Fruit fly (Drosophila melanogaster) whole organism, embryonic: ENCODE measurements around the gene Nprl3.

Source experiments
- Bdp1 ChIP-seq: fragments of 200-800 bp; sonication (Bioruptor generic); optimal IDR thresholded peaks from 3 replicates; lab custom pipeline; 2016; ENCODE audit warnings: missing biosample characterization, missing genetic modification characterization
- Blimp-1 ChIP-seq: fragments of 200-800 bp; sonication (Bioruptor generic); optimal IDR thresholded peaks from 3 replicates; lab custom pipeline; 2018; ENCODE audit warnings: missing biosample characterization, missing genetic modification characterization, mild to moderate bottlenecking, moderate library complexity, missing genetic modification reagents
- CG1024 ChIP-seq: fragments of 200-800 bp; sonication (Bioruptor generic); IDR thresholded peaks from 2 replicates; pipeline ENCODE4 v1.3.6; 2022; ENCODE audit warnings: missing biosample characterization, missing genetic modification characterization
- CG10366 ChIP-seq: fragments of 200-800 bp; sonication (Bioruptor generic); IDR thresholded peaks from 2 replicates; pipeline ENCODE4 v1.3.6; 2022; ENCODE audit warnings: missing biosample characterization, missing genetic modification characterization
- CG10543 ChIP-seq: fragments of 200-800 bp; sonication (Bioruptor generic); optimal IDR thresholded peaks from 3 replicates; lab custom pipeline; 2017; ENCODE audit warnings: missing biosample characterization, mild to moderate bottlenecking, missing genetic modification characterization, moderate library complexity
- CG11247 ChIP-seq: fragments of 200-800 bp; sonication (Bioruptor generic); IDR thresholded peaks from 2 replicates; pipeline ENCODE4 v1.3.6; 2022; ENCODE audit warnings: missing biosample characterization, missing genetic modification characterization
- CG11456 ChIP-seq: fragments of 200-800 bp; sonication (Bioruptor generic); IDR thresholded peaks from 3 replicates; pipeline ENCODE4 v1.3.6; 2022; ENCODE audit warnings: missing biosample characterization, missing genetic modification characterization
- CG12659 ChIP-seq: fragments of 200-800 bp; sonication (Bioruptor generic); optimal IDR thresholded peaks from 3 replicates; lab custom pipeline; 2017; ENCODE audit warnings: mild to moderate bottlenecking, missing biosample characterization, missing genetic modification reagents, missing genetic modification characterization
- CG13624 ChIP-seq: fragments of 200-800 bp; sonication (Bioruptor generic); optimal IDR thresholded peaks from 2 replicates; lab custom pipeline; 2016; ENCODE audit warnings: missing biosample characterization, missing genetic modification characterization
- CG13775 ChIP-seq: fragments of 200-800 bp; sonication (Bioruptor generic); optimal IDR thresholded peaks from 3 replicates; lab custom pipeline; 2017; ENCODE audit warnings: missing biosample characterization, mild to moderate bottlenecking, missing genetic modification characterization
- CG14710 ChIP-seq: fragments of 200-800 bp; sonication (Bioruptor generic); optimal IDR thresholded peaks from 3 replicates; lab custom pipeline; 2019; ENCODE audit warnings: missing biosample characterization, mild to moderate bottlenecking, missing genetic modification characterization, moderate library complexity
- CG15011 ChIP-seq: fragments of 200-800 bp; sonication (Bioruptor generic); optimal IDR thresholded peaks from 3 replicates; lab custom pipeline; 2018; ENCODE audit warnings: missing biosample characterization, mild to moderate bottlenecking, missing genetic modification characterization
- CG1832 ChIP-seq: fragments of 200-800 bp; sonication (Bioruptor generic); optimal IDR thresholded peaks from 2 replicates; lab custom pipeline; 2017; ENCODE audit warnings: missing biosample characterization, mild to moderate bottlenecking, missing genetic modification characterization, inconsistent platforms
- CG30020 ChIP-seq: fragments of 200-800 bp; optimal IDR thresholded peaks from 2 replicates; lab custom pipeline; 2019; ENCODE audit warnings: missing biosample characterization, mild to moderate bottlenecking, missing genetic modification characterization, moderate library complexity
- CG31365 ChIP-seq: fragments of 200-800 bp; sonication (Bioruptor generic); optimal IDR thresholded peaks from 2 replicates; lab custom pipeline; 2018; ENCODE audit warnings: missing biosample characterization, mild to moderate bottlenecking, missing genetic modification characterization
- CG33213 ChIP-seq: fragments of 200-800 bp; sonication (Bioruptor generic); optimal IDR thresholded peaks from 3 replicates; lab custom pipeline; 2016; ENCODE audit warnings: missing biosample characterization, missing genetic modification characterization
- CG34422 ChIP-seq: fragments of 200-800 bp; sonication (Bioruptor generic); IDR thresholded peaks from 3 replicates; pipeline ENCODE4 v1.3.6; 2022; ENCODE audit warnings: missing biosample characterization, missing genetic modification characterization
- CG5180 ChIP-seq: fragments of 200-800 bp; sonication (Bioruptor generic); optimal IDR thresholded peaks from 3 replicates; lab custom pipeline; 2017; ENCODE audit warnings: missing biosample characterization, missing genetic modification characterization, mild to moderate bottlenecking, moderate library complexity, missing genetic modification reagents
- CG6254 ChIP-seq: fragments of 200-800 bp; sonication (Bioruptor generic); optimal IDR thresholded peaks from 3 replicates; lab custom pipeline; 2017; ENCODE audit warnings: mild to moderate bottlenecking, missing biosample characterization, missing genetic modification reagents, missing genetic modification characterization
- CG6854 ChIP-seq: fragments of 200-800 bp; sonication (Bioruptor generic); optimal IDR thresholded peaks from 3 replicates; lab custom pipeline; 2017; ENCODE audit warnings: missing biosample characterization, mild to moderate bottlenecking, missing genetic modification characterization
- CG8478 ChIP-seq: fragments of >200 bp; optimal IDR thresholded peaks from 2 replicates; lab custom pipeline; 2018
- Dbx ChIP-seq: fragments of 200-800 bp; sonication (Bioruptor generic); IDR thresholded peaks from 3 replicates; pipeline ENCODE4 v1.3.6; 2022; ENCODE audit warnings: missing biosample characterization, missing genetic modification characterization
- Deaf1 ChIP-seq: fragments of 200-800 bp; optimal IDR thresholded peaks from 3 replicates; lab custom pipeline; 2019; ENCODE audit warnings: missing biosample characterization, mild to moderate bottlenecking, missing genetic modification characterization, moderate library complexity
- Elba2 ChIP-seq: fragments of 200-800 bp; sonication (Bioruptor generic); optimal IDR thresholded peaks from 3 replicates; lab custom pipeline; 2016; ENCODE audit warnings: missing biosample characterization, missing genetic modification characterization
- GATAe ChIP-seq: fragments of 200-800 bp; sonication (Bioruptor generic); conservative IDR thresholded peaks from 2 replicates; pipeline ENCODE4 v1.3.6; 2022; ENCODE audit warnings: missing biosample characterization, missing genetic modification characterization
- Hmr ChIP-seq: fragments of 200-800 bp; sonication (Bioruptor generic); optimal IDR thresholded peaks from 3 replicates; lab custom pipeline; 2017; ENCODE audit warnings: mild to moderate bottlenecking, missing biosample characterization, missing genetic modification reagents, missing genetic modification characterization
- MESR4 ChIP-seq: fragments of 200-800 bp; sonication (Bioruptor generic); optimal IDR thresholded peaks from 2 replicates; lab custom pipeline; 2018; ENCODE audit warnings: missing biosample characterization, mild to moderate bottlenecking, missing genetic modification characterization, moderate library complexity
- NC2β ChIP-seq: fragments of 200-800 bp; sonication (Bioruptor generic); optimal IDR thresholded peaks from 2 replicates; lab custom pipeline; 2016; ENCODE audit warnings: missing biosample characterization, missing genetic modification characterization
- Sry-β ChIP-seq: fragments of 200-800 bp; sonication (Bioruptor generic); optimal IDR thresholded peaks from 2 replicates; lab custom pipeline; 2018; ENCODE audit warnings: missing biosample characterization, mild to moderate bottlenecking, missing genetic modification characterization, moderate library complexity
- Sry-δ ChIP-seq: fragments of 200-800 bp; sonication (Bioruptor generic); optimal IDR thresholded peaks from 2 replicates; lab custom pipeline; 2016; ENCODE audit warnings: missing biosample characterization, missing genetic modification characterization
- Xbp1 ChIP-seq: fragments of 200-800 bp; sonication (Bioruptor generic); optimal IDR thresholded peaks from 3 replicates; lab custom pipeline; 2016; ENCODE audit warnings: missing biosample characterization, mild to moderate bottlenecking, missing genetic modification characterization
- amos ChIP-seq: fragments of 200-800 bp; sonication (Bioruptor generic); IDR thresholded peaks from 2 replicates; pipeline ENCODE4 v1.3.6; 2022; ENCODE audit warnings: missing biosample characterization, missing genetic modification characterization; ENCODE audit not compliant: partially characterized antibody
- bbx ChIP-seq: fragments of 200-800 bp; sonication (Bioruptor generic); IDR thresholded peaks from 2 replicates; pipeline ENCODE4 v1.3.6; 2022; ENCODE audit warnings: missing biosample characterization, missing genetic modification characterization; ENCODE audit not compliant: partially characterized antibody
- chif ChIP-seq, 2 experiments: fragments of 200-800 bp; sonication (Bioruptor generic); optimal IDR thresholded peaks; 3 replicates each; lab custom pipeline; 2016; ENCODE audit warnings: missing biosample characterization in 2 of 2, missing genetic modification characterization in 2 of 2
- cwo ChIP-seq: fragments of 200-800 bp; sonication (Bioruptor generic); optimal IDR thresholded peaks from 3 replicates; lab custom pipeline; 2017; ENCODE audit warnings: missing biosample characterization, missing genetic modification characterization, mild to moderate bottlenecking, moderate library complexity, missing genetic modification reagents
- dmrt99B ChIP-seq: fragments of 200-800 bp; sonication (Bioruptor generic); optimal IDR thresholded peaks from 2 replicates; lab custom pipeline; 2018; ENCODE audit warnings: missing biosample characterization, mild to moderate bottlenecking, missing genetic modification characterization, moderate library complexity
- grau ChIP-seq: fragments of 200-800 bp; optimal IDR thresholded peaks from 3 replicates; lab custom pipeline; 2019; ENCODE audit warnings: missing biosample characterization, mild to moderate bottlenecking, missing genetic modification characterization, moderate library complexity
- kah ChIP-seq: fragments of 200-800 bp; sonication (Bioruptor generic); optimal IDR thresholded peaks from 2 replicates; lab custom pipeline; 2018; ENCODE audit warnings: missing biosample characterization, mild to moderate bottlenecking, missing genetic modification characterization
- lab ChIP-seq: fragments of 200-800 bp; sonication (Bioruptor generic); optimal IDR thresholded peaks from 3 replicates; lab custom pipeline; 2017; ENCODE audit warnings: missing biosample characterization, missing genetic modification characterization, mild to moderate bottlenecking, moderate library complexity, missing genetic modification reagents
- lmd ChIP-seq: fragments of 200-800 bp; sonication (Bioruptor generic); IDR thresholded peaks from 2 replicates; pipeline ENCODE4 v1.3.6; 2022; ENCODE audit warnings: missing biosample characterization, missing genetic modification characterization
- nom ChIP-seq: fragments of 200-800 bp; sonication (Bioruptor generic); optimal IDR thresholded peaks from 2 replicates; lab custom pipeline; 2017; ENCODE audit warnings: missing biosample characterization, missing genetic modification characterization, mild to moderate bottlenecking, moderate library complexity, missing genetic modification reagents
- otp ChIP-seq: fragments of 200-800 bp; sonication (Bioruptor generic); IDR thresholded peaks from 3 replicates; pipeline ENCODE4, ENCODE4 v1.3.6; 2022; ENCODE audit warnings: missing biosample characterization, missing genetic modification characterization
- pfk ChIP-seq: fragments of 200-800 bp; sonication (Bioruptor generic); optimal IDR thresholded peaks from 2 replicates; lab custom pipeline; 2018; ENCODE audit warnings: missing biosample characterization, mild to moderate bottlenecking, missing genetic modification characterization, moderate library complexity
- pzg ChIP-seq: fragments of 200-800 bp; sonication (Bioruptor generic); optimal IDR thresholded peaks from 3 replicates; lab custom pipeline; 2018; ENCODE audit warnings: missing biosample characterization, mild to moderate bottlenecking, missing genetic modification characterization, moderate library complexity
- scrt ChIP-seq: fragments of 200-800 bp; sonication (Bioruptor generic); optimal IDR thresholded peaks from 2 replicates; lab custom pipeline; 2018; ENCODE audit warnings: missing biosample characterization, mild to moderate bottlenecking, missing genetic modification characterization, moderate library complexity
- sd ChIP-seq: fragments of 200-800 bp; sonication (Bioruptor generic); optimal IDR thresholded peaks from 3 replicates; lab custom pipeline; 2018; ENCODE audit warnings: missing biosample characterization, mild to moderate bottlenecking, missing genetic modification characterization, moderate library complexity
- sob ChIP-seq: fragments of 200-800 bp; sonication (Bioruptor generic); IDR thresholded peaks from 2 replicates; pipeline ENCODE4 v1.3.6; 2022; ENCODE audit warnings: missing biosample characterization, missing genetic modification characterization
- ttk ChIP-seq: fragments of 200-800 bp; sonication (Bioruptor generic); IDR thresholded peaks from 2 replicates; pipeline ENCODE4 v2.1.2; 2022; ENCODE audit warnings: missing biosample characterization, missing genetic modification characterization
- wdn ChIP-seq: fragments of 200-800 bp; sonication (Bioruptor generic); IDR thresholded peaks from 2 replicates; pipeline ENCODE4 v1.3.6; 2022; ENCODE audit warnings: missing biosample characterization, missing genetic modification characterization

Gene Nprl3

DNA sequence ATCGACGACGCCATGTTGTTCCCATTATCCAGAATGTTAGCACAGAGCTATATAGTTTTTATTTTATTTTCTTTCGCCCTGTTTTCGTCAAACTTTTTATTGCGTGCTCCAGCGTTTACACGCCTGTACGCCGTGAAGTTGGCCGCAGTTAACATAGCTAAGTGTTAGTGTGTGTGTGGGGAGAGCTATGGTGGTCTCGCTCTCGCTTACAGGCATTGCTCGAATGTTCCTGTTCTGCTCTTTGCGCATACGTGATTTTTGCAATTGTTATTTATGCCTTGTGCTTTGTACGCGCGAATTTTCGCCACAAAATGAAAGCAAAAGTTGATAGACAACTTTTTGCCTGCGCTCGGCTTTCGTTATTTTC is 2.3 kb upstream of the Nprl3 start (continued):
- TF ChIP-seq CG6854: peak; percentile 44
- peak; percentile 25; the same call in 1 of the 2 replicates for TF ChIP-seq bbx
- peak; percentile 54 for TF ChIP-seq pzg (GFP tag; lab: Kevin White, UChicago)
- TF ChIP-seq nom: peak; percentile 42
- TF ChIP-seq CG34422 (GFP tag; lab: Robert Waterston, UW): peak; percentile 74
- TF ChIP-seq CG1832 (GFP tag; lab: Kevin White, UChicago): peak; percentile 86
- peak; percentile 40; the same call in 1 of the 2 replicates for TF ChIP-seq CG11247 (GFP tag; lab: Robert Waterston, UW)
- TF ChIP-seq CG12659 (GFP tag; lab: Kevin White, UChicago): peak; percentile 55
- TF ChIP-seq Bdp1 (GFP tag; lab: Kevin White, UChicago): peak; percentile 30
- TF ChIP-seq kah (GFP tag; lab: Kevin White, UChicago): peak; percentile 50
- peak; percentile 1 for TF ChIP-seq dmrt99B (tag; lab: Kevin White, UChicago)
- TF ChIP-seq Blimp-1 (GFP tag; lab: Kevin White, UChicago): peak; percentile 30
- peak; percentile 12 for TF ChIP-seq CG13624 (GFP tag; lab: Kevin White, UChicago)
- TF ChIP-seq chif (GFP tag; optimal IDR thresholded peaks at IDR 0.05; lab: Kevin White, UChicago): no peak
- no peak for TF ChIP-seq Xbp1
- TF ChIP-seq CG30020 (tag; lab: Kevin White, UChicago): peak; percentile 4
- TF ChIP-seq CG8478 (lab: Kevin White, UChicago): peak; percentile 74
- no peak for TF ChIP-seq CG31365 (tag; lab: Kevin White, UChicago)
- TF ChIP-seq CG15011 (GFP tag; lab: Kevin White, UChicago): no peak
- TF ChIP-seq Deaf1 (tag; lab: Kevin White, UChicago): peak; percentile 23
- peak; percentile 52 for TF ChIP-seq scrt (GFP tag; lab: Kevin White, UChicago)
- TF ChIP-seq lmd: 0 out of 2 replicates have a peak, but pooled peaks have one; percentile 16
- TF ChIP-seq Dbx (GFP tag; lab: Robert Waterston, UW): peak; percentile 61; the same call in 2 of the 3 replicates
- TF ChIP-seq Sry-δ: peak; percentile 17
- TF ChIP-seq GATAe (GFP tag; lab: Robert Waterston, UW): no peak
- peak; percentile 37 for TF ChIP-seq MESR4 (GFP tag; lab: Kevin White, UChicago)
- peak; percentile 66 for TF ChIP-seq CG10543
- TF ChIP-seq pfk (GFP tag; lab: Kevin White, UChicago): peak; percentile 55
- TF ChIP-seq sob: 0 out of 2 replicates have a peak, but pooled peaks have one; percentile 33
- peak; percentile 15; the same call in 1 of the 2 replicates for TF ChIP-seq amos (GFP tag; lab: Robert Waterston, UW)
- peak; percentile 41 for TF ChIP-seq Hmr (GFP tag; lab: Kevin White, UChicago)
- TF ChIP-seq wdn (GFP tag; lab: Robert Waterston, UW): peak; percentile 33; the same call in 1 of the 2 replicates
- peak; percentile 30 for TF ChIP-seq NC2β (GFP tag; lab: Kevin White, UChicago)
- TF ChIP-seq CG1024 (GFP tag; lab: Robert Waterston, UW): peak; percentile 51
- TF ChIP-seq ttk (GFP tag; lab: Robert Waterston, UW): no peak
- peak; percentile 21 for TF ChIP-seq cwo
- peak; percentile 13; the same call in 1 of the 2 replicates for TF ChIP-seq CG10366 (GFP tag; lab: Robert Waterston, UW)
- peak; percentile 20 for TF ChIP-seq grau (tag; lab: Kevin White, UChicago)
- TF ChIP-seq sd (tag; lab: Kevin White, UChicago): peak; percentile 78
- TF ChIP-seq CG14710 (tag; lab: Kevin White, UChicago): peak; percentile 27
- TF ChIP-seq CG11456 (GFP tag; lab: Robert Waterston, UW): 0 out of 3 replicates have a peak, but pooled peaks have one; percentile 34
- TF ChIP-seq Sry-β (GFP tag; lab: Kevin White, UChicago): no peak
- TF ChIP-seq otp: peak; percentile 60; the same call in 1 of the 3 replicates
- peak; percentile 36 for TF ChIP-seq CG33213 (GFP tag; lab: Kevin White, UChicago)
- no peak for TF ChIP-seq CG5180 (GFP tag; lab: Kevin White, UChicago)
- TF ChIP-seq lab (GFP tag; lab: Kevin White, UChicago): peak; percentile 20
- TF ChIP-seq CG13775 (GFP tag; lab: Kevin White, UChicago): peak; percentile 4
- no peak for TF ChIP-seq Elba2 (GFP tag; lab: Kevin White, UChicago)
- TF ChIP-seq CG6254: peak; percentile 30
